Fruit fly (Drosophila melanogaster): ENCODE data around the gene Acp26Ab.

Acp26Ab gene

DNA sequence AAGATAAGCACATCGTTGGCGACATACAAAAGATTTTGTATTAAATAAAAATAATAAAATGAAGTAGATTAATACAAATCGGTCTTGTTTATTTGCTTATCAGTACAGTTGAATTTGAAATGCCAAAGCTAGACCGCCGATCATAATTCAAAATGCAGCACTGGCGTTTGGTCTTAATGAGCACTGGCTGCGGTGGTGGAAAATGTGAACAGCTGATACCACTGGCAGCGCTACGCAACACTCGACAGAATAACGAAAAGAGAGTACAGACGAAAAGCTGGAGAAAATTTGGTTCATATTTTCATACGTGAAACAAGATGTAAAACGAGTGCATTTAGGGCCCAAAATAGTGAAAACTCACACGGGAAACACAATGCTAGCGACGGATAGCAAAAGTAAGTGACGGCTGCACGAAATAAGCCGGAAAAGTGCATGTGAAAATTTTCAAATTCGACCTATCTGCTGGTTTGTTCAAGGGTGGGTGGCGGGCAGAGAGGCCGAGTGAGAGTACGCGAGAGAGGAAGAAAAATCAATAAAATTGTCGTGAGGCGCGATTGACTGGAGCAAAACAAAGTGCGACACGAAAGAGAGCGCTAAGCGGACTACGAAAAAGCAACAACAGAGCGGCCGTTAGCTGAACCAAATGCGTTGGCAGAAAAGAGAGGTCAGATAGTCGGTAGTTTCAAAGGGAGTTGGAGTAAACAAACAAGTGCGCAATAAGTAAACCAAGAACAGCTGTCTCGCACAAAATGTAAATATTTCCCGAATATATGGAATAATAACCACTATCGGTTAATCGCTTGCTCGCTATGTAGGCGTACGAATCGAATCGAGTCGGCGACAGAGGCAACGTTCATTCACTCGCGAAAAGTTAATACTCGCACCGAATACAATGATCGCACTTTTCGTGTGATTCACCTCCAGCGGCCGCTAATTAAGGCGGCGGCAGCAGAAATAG, 14.5 kb upstream of the Acp26Ab start, which contains the start of gene bchs (continued):
- TF ChIP-seq Sox14 (GFP tag; optimal IDR thresholded peaks at IDR 0.05): peak; percentile 41
- TF ChIP-seq Hr39 (GFP tag; optimal IDR thresholded peaks at IDR 0.05): no peak
- no peak; the same call in 1 of the 3 replicates for TF ChIP-seq CG6163 (GFP tag; IDR thresholded peaks at IDR 0.05)
- no peak for TF ChIP-seq CG4318 (GFP tag; optimal IDR thresholded peaks at IDR 0.05)
- TF ChIP-seq Met (GFP tag; optimal IDR thresholded peaks at IDR 0.05): no peak
- TF ChIP-seq CG34406 (GFP tag; optimal IDR thresholded peaks at IDR 0.05): peak; percentile 17
- no peak for TF ChIP-seq CG7368 (GFP tag; optimal IDR thresholded peaks at IDR 0.05)
- no peak for TF ChIP-seq CG10669 (GFP tag; optimal IDR thresholded peaks at IDR 0.05)
- peak; percentile 62 for TF ChIP-seq CG31627 (GFP tag; optimal IDR thresholded peaks at IDR 0.05)
- no peak for TF ChIP-seq Hr4 (GFP tag; optimal IDR thresholded peaks at IDR 0.05)

DNA sequence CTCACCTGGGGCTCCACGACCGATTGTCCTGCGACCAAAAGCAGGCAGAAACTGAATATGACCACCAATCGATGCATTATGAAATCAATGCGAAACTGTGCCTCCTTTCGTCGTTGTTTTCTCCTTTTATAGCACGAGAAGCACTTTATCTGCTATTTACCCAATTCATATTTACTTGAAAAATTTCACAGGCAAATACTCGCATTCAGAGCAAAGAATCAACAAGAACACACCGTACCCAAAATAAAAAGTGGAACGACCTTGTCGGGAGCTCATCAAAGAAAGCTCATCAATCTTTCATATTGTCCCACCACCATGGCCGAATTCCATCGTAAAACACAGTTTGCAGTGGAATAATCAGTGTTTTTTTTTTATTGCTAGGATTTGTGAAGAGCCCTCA, 11.9 kb upstream of the Acp26Ab start, which contains the start of gene CG9021:
Gene CG9021 (minus strand): TSS at position 105 of the 400 bp plus-strand sequence.
- TF ChIP-seq CG3919 (GFP tag; optimal IDR thresholded peaks at IDR 0.05): peak; percentile 6
- peak; percentile 69 for TF ChIP-seq esn (GFP tag; optimal IDR thresholded peaks at IDR 0.05)
- no peak for TF ChIP-seq Eip93F (GFP tag; optimal IDR thresholded peaks at IDR 0.05)
- no peak for TF ChIP-seq CG10631 (GFP tag; optimal IDR thresholded peaks at IDR 0.05)
- no peak for TF ChIP-seq ss (GFP tag; optimal IDR thresholded peaks at IDR 0.05)
- no peak for TF ChIP-seq CG6276 (GFP tag; optimal IDR thresholded peaks at IDR 0.05)
- no peak for TF ChIP-seq CG31627 (GFP tag; optimal IDR thresholded peaks at IDR 0.05)
- TF ChIP-seq eg (GFP tag; IDR thresholded peaks at IDR 0.05): no peak
- TF ChIP-seq acj6 (GFP tag; optimal IDR thresholded peaks at IDR 0.05): no peak
- no peak for TF ChIP-seq Gug (GFP tag; IDR thresholded peaks at IDR 0.05)
- no peak for TF ChIP-seq dsx (GFP tag; optimal IDR thresholded peaks at IDR 0.05; ENCODE audit: poor library complexity, severe bottlenecking)
- no peak for TF ChIP-seq CG11902 (GFP tag; optimal IDR thresholded peaks at IDR 0.05)
- no peak for TF ChIP-seq net (GFP tag; optimal IDR thresholded peaks at IDR 0.05)
- no peak for TF ChIP-seq CG11762 (GFP tag; optimal IDR thresholded peaks at IDR 0.05; ENCODE audit: insufficient read depth)
- no peak for TF ChIP-seq spab (GFP tag; optimal IDR thresholded peaks at IDR 0.05)
- TF ChIP-seq CG4318 (GFP tag; optimal IDR thresholded peaks at IDR 0.05): no peak
- no peak for TF ChIP-seq CG9139 (GFP tag; optimal IDR thresholded peaks at IDR 0.05)
- no peak for TF ChIP-seq fkh (GFP tag; optimal IDR thresholded peaks at IDR 0.05)
- no peak for TF ChIP-seq Hr4 (GFP tag; optimal IDR thresholded peaks at IDR 0.05)
- TF ChIP-seq Sox102F (GFP tag; optimal IDR thresholded peaks at IDR 0.05): peak; percentile 52
- TF ChIP-seq fd59A (GFP tag; optimal IDR thresholded peaks at IDR 0.05): no peak
- TF ChIP-seq Hr39 (GFP tag; optimal IDR thresholded peaks at IDR 0.05): peak; percentile 35
- TF ChIP-seq CG6808 (GFP tag; optimal IDR thresholded peaks at IDR 0.05): no peak
- TF ChIP-seq vri (GFP tag; optimal IDR thresholded peaks at IDR 0.05): peak; percentile 49
- TF ChIP-seq Eip75B (GFP tag; optimal IDR thresholded peaks at IDR 0.05): no peak
- no peak for TF ChIP-seq CG1621 (tag; optimal IDR thresholded peaks at IDR 0.05)
- no peak for TF ChIP-seq CG10669 (GFP tag; optimal IDR thresholded peaks at IDR 0.05)
- TF ChIP-seq salr (GFP tag; optimal IDR thresholded peaks at IDR 0.05): no peak
- peak; percentile 49 for TF ChIP-seq svp (GFP tag)
- no peak for TF ChIP-seq fd85E (GFP tag; optimal IDR thresholded peaks at IDR 0.05)
- TF ChIP-seq CG6163 (GFP tag; IDR thresholded peaks at IDR 0.05): no peak
- peak; percentile 30 for TF ChIP-seq CG6792 (GFP tag; optimal IDR thresholded peaks at IDR 0.05)
- TF ChIP-seq cyc (GFP tag; optimal IDR thresholded peaks at IDR 0.05): peak; percentile 37
- TF ChIP-seq CG32006 (GFP tag; optimal IDR thresholded peaks at IDR 0.05): no peak
- no peak for TF ChIP-seq Hr38 (GFP tag; optimal IDR thresholded peaks at IDR 0.05)
- no peak for TF ChIP-seq Lpt (GFP tag; optimal IDR thresholded peaks at IDR 0.05)
- TF ChIP-seq Met (GFP tag; optimal IDR thresholded peaks at IDR 0.05): peak; percentile 57
- peak; percentile 54 for TF ChIP-seq Eip78C (GFP tag)
- peak; percentile 18 for TF ChIP-seq CG34406 (GFP tag; optimal IDR thresholded peaks at IDR 0.05)
- TF ChIP-seq pdm3 (GFP tag; optimal IDR thresholded peaks at IDR 0.05): no peak
- TF ChIP-seq Sox15 (GFP tag; optimal IDR thresholded peaks at IDR 0.05): no peak
- no peak for TF ChIP-seq CG15336 (GFP tag; IDR thresholded peaks at IDR 0.05)
- TF ChIP-seq dac (GFP tag; optimal IDR thresholded peaks at IDR 0.05): no peak
- TF ChIP-seq CG6854 (GFP tag; optimal IDR thresholded peaks at IDR 0.05): no peak
- no peak for TF ChIP-seq CG3032 (tag; optimal IDR thresholded peaks at IDR 0.05)

Measured in whole organism, prepupa.